Fruit fly (Drosophila melanogaster) whole organism, pupa: Measurements from ENCODE around the gene Tango2.

ENCODE experiments used
- CG10348 ChIP-seq: fragments of 200-800 bp; sonication (Bioruptor generic); IDR thresholded peaks from 2 replicates; pipeline ENCODE4 v1.3.6; 2022; ENCODE audit warnings: missing biosample characterization, missing genetic modification characterization
- CG14655 ChIP-seq: fragments of 200-800 bp; sonication (Bioruptor generic); optimal IDR thresholded peaks from 3 replicates; lab custom pipeline; 2017; ENCODE audit warnings: mild to moderate bottlenecking, missing biosample characterization, missing genetic modification reagents, missing genetic modification characterization
- CG17806 ChIP-seq: fragments of 200-800 bp; sonication (Bioruptor generic); optimal IDR thresholded peaks from 2 replicates; lab custom pipeline; 2018; ENCODE audit warnings: missing biosample characterization, mild to moderate bottlenecking, missing genetic modification characterization, moderate library complexity
- CG34367 ChIP-seq: fragments of 200-800 bp; sonication (Bioruptor generic); optimal IDR thresholded peaks from 2 replicates; lab custom pipeline; 2018; ENCODE audit warnings: missing biosample characterization, mild to moderate bottlenecking, missing genetic modification characterization
- CG4496 ChIP-seq: fragments of 200-800 bp; sonication (Bioruptor generic); IDR thresholded peaks from 3 replicates; pipeline ENCODE4 v1.3.6; 2022; ENCODE audit warnings: missing biosample characterization, missing genetic modification characterization
- CG8159 ChIP-seq: fragments of 200-800 bp; sonication (Bioruptor generic); optimal IDR thresholded peaks from 3 replicates; lab custom pipeline; 2018; ENCODE audit warnings: missing biosample characterization, mild to moderate bottlenecking, missing genetic modification characterization, moderate library complexity
- CG9948 ChIP-seq: fragments of 200-800 bp; sonication (Bioruptor generic); optimal IDR thresholded peaks from 2 replicates; lab custom pipeline; 2018; ENCODE audit warnings: missing biosample characterization, mild to moderate bottlenecking, missing genetic modification characterization, moderate library complexity
- D1 ChIP-seq: fragments of 200-800 bp; sonication (Bioruptor generic); optimal IDR thresholded peaks from 2 replicates; lab custom pipeline; 2018; ENCODE audit warnings: missing biosample characterization, mild to moderate bottlenecking, missing genetic modification characterization, moderate library complexity
- EcR ChIP-seq: fragments of 200-800 bp; sonication (Bioruptor generic); optimal IDR thresholded peaks from 3 replicates; lab custom pipeline; 2019; ENCODE audit warnings: missing biosample characterization, missing genetic modification characterization, mild to moderate bottlenecking, moderate library complexity, missing genetic modification reagents
- Ets98B ChIP-seq: fragments of 200-800 bp; sonication (Bioruptor generic); IDR thresholded peaks from 2 replicates; pipeline ENCODE4 v1.3.6; 2022; ENCODE audit warnings: missing biosample characterization, missing genetic modification characterization
- Pif1A ChIP-seq: fragments of 200-800 bp; sonication (Bioruptor generic); optimal IDR thresholded peaks from 3 replicates; lab custom pipeline; 2016; ENCODE audit warnings: missing biosample characterization, missing genetic modification characterization
- Snoo ChIP-seq: fragments of 200-800 bp; sonication (Bioruptor generic); optimal IDR thresholded peaks from 3 replicates; lab custom pipeline; 2017; ENCODE audit warnings: missing biosample characterization, mild to moderate bottlenecking, missing genetic modification characterization, inconsistent platforms
- fd96Ca ChIP-seq: fragments of 200-800 bp; sonication (Bioruptor generic); IDR thresholded peaks from 3 replicates; pipeline ENCODE4 v1.3.6; 2022; ENCODE audit warnings: missing biosample characterization, missing genetic modification characterization
- gl ChIP-seq: fragments of 200-800 bp; sonication (Bioruptor generic); optimal IDR thresholded peaks from 2 replicates; lab custom pipeline; 2018; ENCODE audit warnings: missing biosample characterization, mild to moderate bottlenecking, missing genetic modification characterization

- TF ChIP-seq gl (tag; lab: Kevin White, UChicago) (no peak), CG8159 (tag; lab: Kevin White, UChicago) (no peak), EcR (GFP tag; lab: Kevin White, UChicago) (no peak), CG34367 (tag; lab: Kevin White, UChicago) (no peak), Pif1A (GFP tag; lab: Kevin White, UChicago) (no peak), CG14655 (GFP tag; lab: Kevin White, UChicago) (no peak), CG10348 (GFP tag; lab: Robert Waterston, UW) (no peak), fd96Ca (GFP tag; lab: Robert Waterston, UW) (no peak), Snoo (tag; lab: Kevin White, UChicago) (no peak), D1 (tag; lab: Kevin White, UChicago) (no peak), CG17806 (no peak), CG4496 (no peak), CG9948 (tag; lab: Kevin White, UChicago) (no peak), Ets98B (GFP tag; lab: Robert Waterston, UW) (no peak)
These were observed 19.0 kb upstream of the Tango2 start for dm6 chrX:13597753-13598152.
